Worm (Caenorhabditis elegans) whole organism, L2 larva: ENCODE results near the gene camt-1.

Experiments used
- C34F6.9 ChIP-seq: fragments of 150-350 bp; optimal IDR thresholded peaks from 2 replicates; lab custom pipeline; 2014; ENCODE audit warnings: missing biosample characterization, missing genetic modification characterization
- ZK546.5 ChIP-seq: sonication (generic microtip); optimal IDR thresholded peaks from 2 replicates; lab custom pipeline; 2017; ENCODE audit warnings: missing biosample characterization, missing genetic modification characterization
- alr-1 ChIP-seq: fragments of 150-350 bp; optimal IDR thresholded peaks from 2 replicates; lab custom pipeline; 2014; ENCODE audit warnings: missing biosample characterization, missing genetic modification characterization
- crh-2 ChIP-seq: sonication (generic microtip); optimal IDR thresholded peaks from 2 replicates; lab custom pipeline; 2017; ENCODE audit warnings: missing biosample characterization, missing genetic modification characterization
- dmd-4 ChIP-seq: sonication (generic microtip); optimal IDR thresholded peaks from 2 replicates; lab custom pipeline; 2017; ENCODE audit warnings: missing biosample characterization, missing genetic modification characterization
- egl-27 ChIP-seq: sonication (generic microtip); optimal IDR thresholded peaks from 3 replicates; lab custom pipeline; 2017; ENCODE audit warnings: missing biosample characterization, missing genetic modification reagents, missing genetic modification characterization
- lin-11 ChIP-seq: fragments of 150-350 bp; sonication (generic microtip); optimal IDR thresholded peaks from 2 replicates; lab custom pipeline; 2014; ENCODE audit warnings: missing biosample characterization, missing genetic modification characterization, inconsistent platforms, mixed read lengths
- lin-13 ChIP-seq: fragments of 150-350 bp; optimal IDR thresholded peaks from 2 replicates; lab custom pipeline; 2014; ENCODE audit warnings: missing biosample characterization, missing genetic modification reagents, missing genetic modification characterization
- lin-39 ChIP-seq: fragments of 150-350 bp; optimal IDR thresholded peaks from 2 replicates; lab custom pipeline; 2014; ENCODE audit warnings: missing biosample characterization, missing genetic modification reagents, missing genetic modification characterization
- lsy-2 ChIP-seq, 2 experiments: fragments of 150-350 bp in 1 of 2; sonication (generic microtip) in 1 of 2; optimal IDR thresholded peaks; 2 replicates each; lab custom pipeline; 2014 to 2017; ENCODE audit warnings: missing biosample characterization in 2 of 2, missing genetic modification characterization in 2 of 2
- mbf-1 ChIP-seq: sonication (generic microtip); optimal IDR thresholded peaks from 2 replicates; lab custom pipeline; 2017; ENCODE audit warnings: missing biosample characterization, missing genetic modification characterization
- mdl-1 ChIP-seq, 2 experiments: fragments of 150-350 bp in 1 of 2; sonication (generic microtip) in 1 of 2; optimal IDR thresholded peaks; 2 replicates each; lab custom pipeline; 2017; ENCODE audit warnings: missing biosample characterization in 2 of 2, missing genetic modification characterization in 2 of 2
- nhr-129 ChIP-seq: fragments of 150-350 bp; optimal IDR thresholded peaks from 2 replicates; lab custom pipeline; 2014; ENCODE audit warnings: missing biosample characterization, missing genetic modification characterization
- nhr-23 ChIP-seq: fragments of 150-350 bp; optimal IDR thresholded peaks from 2 replicates; lab custom pipeline; 2014; ENCODE audit warnings: missing biosample characterization, missing genetic modification reagents, missing genetic modification characterization
- nhr-237 ChIP-seq: fragments of 150-350 bp; optimal IDR thresholded peaks from 2 replicates; lab custom pipeline; 2014; ENCODE audit warnings: missing biosample characterization, missing genetic modification characterization
- nhr-6 ChIP-seq: fragments of 150-350 bp; optimal IDR thresholded peaks from 2 replicates; lab custom pipeline; 2014; ENCODE audit warnings: missing biosample characterization, missing genetic modification characterization
- unc-55 ChIP-seq: fragments of 150-350 bp; sonication (generic microtip); optimal IDR thresholded peaks from 3 replicates; lab custom pipeline; 2014; ENCODE audit warnings: missing biosample characterization, missing genetic modification reagents, missing genetic modification characterization
- zag-1 ChIP-seq: fragments of 150-350 bp; optimal IDR thresholded peaks from 2 replicates; lab custom pipeline; 2014; ENCODE audit warnings: missing biosample characterization, missing genetic modification characterization

Gene camt-1

ce11 chrII:4454823-4455222 is 50.1 kb downstream of the camt-1 start:
- TF ChIP-seq crh-2 (tag; lab: Kevin White, UChicago) (no peak), nhr-23 (tag; lab: Kevin White, UChicago) (no peak), lin-39 (tag; lab: Kevin White, UChicago) (no peak)
- TF ChIP-seq, all 48 proteins: peak for 0

ce11 chrII:4453453-4453852 is 51.5 kb downstream of the camt-1 start:
- TF ChIP-seq unc-55 (GFP tag; lab: Kevin White, UChicago): peak; percentile 38
- peak; percentile 12 for TF ChIP-seq C34F6.9 (tag; lab: Kevin White, UChicago)
- TF ChIP-seq zag-1 (tag; lab: Kevin White, UChicago): no peak
- TF ChIP-seq, all 48 proteins: peak for 2

ce11 chrII:4453051-4453450 is 51.9 kb downstream of the camt-1 start, which contains the start of gene twk-2:
twk-2 (minus strand) TSS chrII:4453151.
- TF ChIP-seq lsy-2 (tag; optimal IDR thresholded peaks at IDR 0.05; lab: Kevin White, UChicago) (no peak), alr-1 (tag; lab: Kevin White, UChicago) (no peak), egl-27 (tag; lab: Kevin White, UChicago) (no peak), ZK546.5 (tag; lab: Kevin White, UChicago) (no peak)

ce11 chrII:4444811-4445210 is 60.1 kb downstream of the camt-1 start:
- no peak for TF ChIP-seq nhr-129 (tag; lab: Kevin White, UChicago)
- TF ChIP-seq nhr-237: no peak

ce11 chrII:4441278-4441677 is 63.7 kb downstream of the camt-1 start:
- TF ChIP-seq lin-11 (tag; lab: Kevin White, UChicago): no peak
- no peak for TF ChIP-seq mbf-1 (tag; lab: Kevin White, UChicago)
- no peak for TF ChIP-seq lin-13 (GFP tag; lab: Kevin White, UChicago)
- no peak for TF ChIP-seq nhr-6
- TF ChIP-seq crh-2 (tag; lab: Kevin White, UChicago): no peak
- no peak for TF ChIP-seq mdl-1 (tag; optimal IDR thresholded peaks at IDR 0.05; lab: Kevin White, UChicago)
- TF ChIP-seq dmd-4 (tag; lab: Kevin White, UChicago): no peak
- TF ChIP-seq, all 48 proteins: peak for 0
